Worm (Caenorhabditis elegans): ENCODE measurements around the gene ivns-1.
A peak's percentile ranks its signal among the peaks of the same experiment; 100 is the strongest.

Gene ivns-1

ce11 chrX:12633862-12634404 is at the start of gene ivns-1:
Gene ivns-1, minus strand, starts transcription at chrX:12634354.
- TF ChIP-seq elt-3 (tag; optimal IDR thresholded peaks at IDR 0.05) (no peak), ztf-11 (tag; optimal IDR thresholded peaks at IDR 0.05) (no peak), unc-62 (GFP tag; optimal IDR thresholded peaks at IDR 0.05) (no peak), ama-1 (optimal IDR thresholded peaks at IDR 0.05) (no peak), skn-1 (tag; optimal IDR thresholded peaks at IDR 0.05) (no peak), ceh-16 (tag; optimal IDR thresholded peaks at IDR 0.05) (no peak), mbf-1 (tag; optimal IDR thresholded peaks at IDR 0.05) (no peak), nhr-6 (tag; optimal IDR thresholded peaks at IDR 0.05) (no peak), fos-1 (tag; optimal IDR thresholded peaks at IDR 0.05) (peak; percentile 35)

- TF ChIP-seq nhr-25 (tag; optimal IDR thresholded peaks at IDR 0.05) (peak; percentile 52), blmp-1 (tag; optimal IDR thresholded peaks at IDR 0.05; ENCODE audit: insufficient read depth) (peak; percentile 96), lsy-2 (tag; optimal IDR thresholded peaks at IDR 0.05) (no peak)
These were observed 45.4 kb upstream of the ivns-1 start for ce11 chrX:12679603-12680002.

- TF ChIP-seq aly-2 (tag; optimal IDR thresholded peaks at IDR 0.05) (no peak), peb-1 (tag; optimal IDR thresholded peaks at IDR 0.05) (no peak), mdl-1 (tag; optimal IDR thresholded peaks at IDR 0.05) (no peak), sma-9 (GFP tag; optimal IDR thresholded peaks at IDR 0.05) (no peak), sma-9 (tag; optimal IDR thresholded peaks at IDR 0.05) (no peak), nhr-21 (tag; optimal IDR thresholded peaks at IDR 0.05) (no peak), ztf-11 (tag; optimal IDR thresholded peaks at IDR 0.05) (no peak), dmd-4 (tag; optimal IDR thresholded peaks at IDR 0.05) (no peak), nhr-77 (tag; optimal IDR thresholded peaks at IDR 0.05) (no peak), sma-3 (GFP tag; optimal IDR thresholded peaks at IDR 0.05) (no peak), nhr-237 (tag; optimal IDR thresholded peaks at IDR 0.05) (no peak)
These were observed 44.4 kb upstream of the ivns-1 start, which contains the start of gene adt-1 for ce11 chrX:12678532-12678931. Gene adt-1, plus strand, starts transcription at chrX:12678832.

- TF ChIP-seq nhr-21 (tag; optimal IDR thresholded peaks at IDR 0.05) (no peak), nhr-10 (tag; optimal IDR thresholded peaks at IDR 0.05) (no peak), blmp-1 (tag; optimal IDR thresholded peaks at IDR 0.05; ENCODE audit: insufficient read depth) (peak; percentile 90)
These were observed 43.0 kb upstream of the ivns-1 start for ce11 chrX:12677113-12677512.

ce11 chrX:12671638-12672290 is 37.6 kb upstream of the ivns-1 start:
- TF ChIP-seq ztf-11 (tag; optimal IDR thresholded peaks at IDR 0.05) (no peak), lin-39 (tag; optimal IDR thresholded peaks at IDR 0.05) (no peak), nhr-10 (tag; optimal IDR thresholded peaks at IDR 0.05) (no peak), Y55F3AM.14 (GFP tag; optimal IDR thresholded peaks at IDR 0.05) (no peak), ceh-16 (tag; optimal IDR thresholded peaks at IDR 0.05) (peak; percentile 95), aly-2 (tag; optimal IDR thresholded peaks at IDR 0.05) (no peak), sma-9 (GFP tag; optimal IDR thresholded peaks at IDR 0.05) (peak; percentile 39), sma-9 (tag; optimal IDR thresholded peaks at IDR 0.05) (no peak), nhr-129 (tag; optimal IDR thresholded peaks at IDR 0.05) (peak; percentile 46), elt-1 (tag; optimal IDR thresholded peaks at IDR 0.05) (peak; percentile 99), unc-62 (GFP tag; optimal IDR thresholded peaks at IDR 0.05) (no peak), mbf-1 (tag; optimal IDR thresholded peaks at IDR 0.05) (no peak), dmd-4 (tag; optimal IDR thresholded peaks at IDR 0.05) (no peak), egl-27 (tag; optimal IDR thresholded peaks at IDR 0.05) (no peak), nhr-25 (tag; optimal IDR thresholded peaks at IDR 0.05) (peak; percentile 62), nhr-23 (tag; optimal IDR thresholded peaks at IDR 0.05) (peak; percentile 89), lsy-2 (tag; optimal IDR thresholded peaks at IDR 0.05) (peak in 1 of 2 experiments; percentile 40), lin-13 (GFP tag; optimal IDR thresholded peaks at IDR 0.05) (peak; percentile 6), ztf-4 (tag; optimal IDR thresholded peaks at IDR 0.05) (peak; percentile 21), C34F6.9 (tag; optimal IDR thresholded peaks at IDR 0.05) (peak; percentile 4), crh-2 (tag; optimal IDR thresholded peaks at IDR 0.05) (peak; percentile 35), ceh-82 (tag; optimal IDR thresholded peaks at IDR 0.05) (no peak), F13H6.1 (tag; optimal IDR thresholded peaks at IDR 0.05) (peak; percentile 55), nhr-11 (tag; optimal IDR thresholded peaks at IDR 0.05) (no peak), ztf-1 (GFP tag; conservative IDR thresholded peaks at IDR 0.05) (no peak), nhr-21 (tag; optimal IDR thresholded peaks at IDR 0.05) (no peak)
